Worm (Caenorhabditis elegans): ENCODE data around the gene F57B9.1.

- TF ChIP-seq tag-97 (GFP tag; IDR thresholded peaks at IDR 0.05) (no peak), R02D3.7 (tag; optimal IDR thresholded peaks at IDR 0.05) (no peak), aly-2 (tag; optimal IDR thresholded peaks at IDR 0.05) (no peak), snpc-1.2 (GFP tag; IDR thresholded peaks at IDR 0.05) (peak; percentile 58), snpc-4 (tag; optimal IDR thresholded peaks at IDR 0.05) (no peak), nhr-28 (tag; optimal IDR thresholded peaks at IDR 0.05) (no peak), zag-1 (tag; optimal IDR thresholded peaks at IDR 0.05) (no peak), dmd-6 (GFP tag; IDR thresholded peaks at IDR 0.05) (no peak), unc-62 (GFP tag; optimal IDR thresholded peaks at IDR 0.05 in 1 of 2) (no peak), unc-62 (tag; optimal IDR thresholded peaks at IDR 0.05) (no peak), pqm-1 (tag; optimal IDR thresholded peaks at IDR 0.05) (no peak), lin-29 (GFP tag; IDR thresholded peaks at IDR 0.05) (no peak), ama-1 (optimal IDR thresholded peaks at IDR 0.05) (no peak)
These were observed 8.9 kb downstream of the F57B9.1 start for ce11 chrIII:6970744-6971143.
